Fruit fly (Drosophila melanogaster) whole organism, embryonic: ENCODE measurements around the gene Drsl1.

Source experiments
- Atf-2 ChIP-seq: fragments of 200-800 bp; sonication (Bioruptor generic); optimal IDR thresholded peaks from 2 replicates; lab custom pipeline; 2016; ENCODE audit warnings: missing biosample characterization, missing genetic modification characterization
- CG10147 ChIP-seq: fragments of 200-800 bp; sonication (Bioruptor generic); optimal IDR thresholded peaks from 2 replicates; lab custom pipeline; 2019; ENCODE audit warnings: missing biosample characterization, mild to moderate bottlenecking, missing genetic modification characterization, moderate library complexity
- CG1024 ChIP-seq: fragments of 200-800 bp; sonication (Bioruptor generic); IDR thresholded peaks from 2 replicates; pipeline ENCODE4 v1.3.6; 2022; ENCODE audit warnings: missing biosample characterization, missing genetic modification characterization
- CG10321 ChIP-seq: fragments of 200-800 bp; sonication (Bioruptor generic); IDR thresholded peaks from 2 replicates; pipeline ENCODE4 v1.3.6; 2022; ENCODE audit warnings: missing biosample characterization, missing genetic modification characterization
- CG10462 ChIP-seq: fragments of 200-800 bp; sonication (Bioruptor generic); optimal IDR thresholded peaks from 2 replicates; lab custom pipeline; 2016; ENCODE audit warnings: missing biosample characterization, missing genetic modification characterization
- CG12659 ChIP-seq: fragments of 200-800 bp; sonication (Bioruptor generic); optimal IDR thresholded peaks from 3 replicates; lab custom pipeline; 2017; ENCODE audit warnings: mild to moderate bottlenecking, missing biosample characterization, missing genetic modification reagents, missing genetic modification characterization
- CG14667 ChIP-seq: fragments of 200-800 bp; sonication (Bioruptor generic); IDR thresholded peaks from 2 replicates; pipeline ENCODE4 v1.3.6; 2022; ENCODE audit warnings: missing biosample characterization, missing genetic modification characterization
- CG15601 ChIP-seq: fragments of 200-800 bp; sonication (Bioruptor generic); optimal IDR thresholded peaks from 3 replicates; lab custom pipeline; 2019; ENCODE audit warnings: missing biosample characterization, mild to moderate bottlenecking, missing genetic modification characterization, moderate library complexity
- CG16813 ChIP-seq: fragments of 200-800 bp; sonication (Bioruptor generic); IDR thresholded peaks from 3 replicates; pipeline ENCODE4 v1.3.6; 2022; ENCODE audit warnings: missing biosample characterization, missing genetic modification characterization; ENCODE audit not compliant: partially characterized antibody
- CG2120 ChIP-seq: fragments of 200-800 bp; sonication (Bioruptor generic); optimal IDR thresholded peaks from 3 replicates; lab custom pipeline; 2016; ENCODE audit warnings: missing biosample characterization, missing genetic modification characterization
- CG30020 ChIP-seq: fragments of 200-800 bp; optimal IDR thresholded peaks from 2 replicates; lab custom pipeline; 2019; ENCODE audit warnings: missing biosample characterization, mild to moderate bottlenecking, missing genetic modification characterization, moderate library complexity
- CG32767 ChIP-seq: fragments of 200-800 bp; sonication (Bioruptor generic); IDR thresholded peaks from 2 replicates; pipeline ENCODE4 v1.3.6; 2022; ENCODE audit warnings: missing biosample characterization, missing genetic modification characterization
- CG3281 ChIP-seq: fragments of 200-800 bp; sonication (Bioruptor generic); optimal IDR thresholded peaks from 3 replicates; lab custom pipeline; 2017; ENCODE audit warnings: missing biosample characterization, mild to moderate bottlenecking, missing genetic modification characterization
- CG3838 ChIP-seq: fragments of 200-800 bp; sonication (Bioruptor generic); optimal IDR thresholded peaks from 3 replicates; lab custom pipeline; 2016; ENCODE audit warnings: missing biosample characterization, missing genetic modification characterization
- CG4617 ChIP-seq: fragments of 200-800 bp; sonication (Bioruptor generic); optimal IDR thresholded peaks from 3 replicates; lab custom pipeline; 2016; ENCODE audit warnings: missing biosample characterization, missing genetic modification characterization, borderline replicate concordance
- CG4854 ChIP-seq: fragments of 200-800 bp; sonication (Bioruptor generic); optimal IDR thresholded peaks from 2 replicates; lab custom pipeline; 2016; ENCODE audit warnings: missing biosample characterization, missing genetic modification characterization, inconsistent platforms
- CG6175 ChIP-seq: fragments of 200-800 bp; sonication (Bioruptor generic); IDR thresholded peaks from 3 replicates; pipeline ENCODE4 v1.3.6; 2022; ENCODE audit warnings: missing biosample characterization, missing genetic modification characterization
- CG7745 ChIP-seq: fragments of 200-800 bp; sonication (Bioruptor generic); optimal IDR thresholded peaks from 2 replicates; lab custom pipeline; 2018; ENCODE audit warnings: missing biosample characterization, mild to moderate bottlenecking, missing genetic modification characterization, moderate library complexity
- CG7786 ChIP-seq: fragments of 200-800 bp; sonication (Bioruptor generic); optimal IDR thresholded peaks from 2 replicates; lab custom pipeline; 2016; ENCODE audit warnings: missing biosample characterization, missing genetic modification characterization
- CG8290 ChIP-seq, 3 experiments: fragments of 200-800 bp; sonication (Bioruptor generic); optimal IDR thresholded peaks; 2 replicates each; lab custom pipeline; 2016 to 2019; ENCODE audit warnings: missing biosample characterization in 3 of 3, missing genetic modification characterization in 3 of 3, mild to moderate bottlenecking in 2 of 3, moderate library complexity in 1 of 3
- CG8765 ChIP-seq: fragments of 200-800 bp; sonication (Bioruptor generic); IDR thresholded peaks from 2 replicates; pipeline ENCODE4 v1.3.6; 2022; ENCODE audit warnings: missing biosample characterization, missing genetic modification characterization
- CG9932 ChIP-seq: fragments of 200-800 bp; sonication (Bioruptor generic); IDR thresholded peaks from 2 replicates; pipeline ENCODE4 v1.3.6; 2022; ENCODE audit warnings: missing biosample characterization, missing genetic modification characterization
- CHES-1-like ChIP-seq: fragments of 200-800 bp; sonication (Bioruptor generic); optimal IDR thresholded peaks from 2 replicates; lab custom pipeline; 2016; ENCODE audit warnings: missing biosample characterization, missing genetic modification characterization
- E2f1 ChIP-seq: fragments of 200-800 bp; sonication (Bioruptor generic); IDR thresholded peaks from 2 replicates; pipeline ENCODE4 v1.3.6; 2022; ENCODE audit warnings: missing biosample characterization, missing genetic modification characterization
- Hand ChIP-seq: fragments of 200-800 bp; sonication (Bioruptor generic); optimal IDR thresholded peaks from 2 replicates; lab custom pipeline; 2017; ENCODE audit warnings: mild to moderate bottlenecking, missing biosample characterization, missing genetic modification reagents, missing genetic modification characterization
- Hey ChIP-seq: fragments of 200-800 bp; sonication (Bioruptor generic); optimal IDR thresholded peaks from 3 replicates; lab custom pipeline; 2018; ENCODE audit warnings: missing biosample characterization, mild to moderate bottlenecking, missing genetic modification characterization
- Hmx ChIP-seq: fragments of 200-800 bp; sonication (Bioruptor generic); optimal IDR thresholded peaks from 2 replicates; lab custom pipeline; 2016; ENCODE audit warnings: missing biosample characterization, missing genetic modification characterization
- Hr51 ChIP-seq, 2 experiments: fragments of 200-800 bp; sonication (Bioruptor generic); optimal IDR thresholded peaks; 2 replicates in 1 of 2; 3 replicates in 1 of 2; lab custom pipeline; 2016 to 2018; ENCODE audit warnings: missing biosample characterization in 2 of 2, missing genetic modification characterization in 2 of 2, mild to moderate bottlenecking in 1 of 2, moderate library complexity in 1 of 2
- Spps ChIP-seq: fragments of 200-800 bp; sonication (Bioruptor generic); optimal IDR thresholded peaks from 2 replicates; lab custom pipeline; 2018; ENCODE audit warnings: missing biosample characterization, mild to moderate bottlenecking, missing genetic modification characterization
- Stat92E ChIP-seq, 3 experiments: fragments of >200 bp in 2 of 3; fragments of 200-800 bp in 1 of 3; sonication (Bioruptor generic) in 1 of 3; optimal IDR thresholded peaks; 2 replicates each; lab custom pipeline; 2017 to 2019; ENCODE audit warnings: missing biosample characterization in 3 of 3, missing genetic modification characterization in 3 of 3, mild to moderate bottlenecking in 1 of 3, moderate library complexity in 1 of 3
- Trl ChIP-seq, 3 experiments: fragments of >200 bp in 2 of 3; fragments of 200-800 bp in 1 of 3; sonication (Bioruptor generic) in 1 of 3; optimal IDR thresholded peaks; 2 replicates in 1 of 3; 3 replicates in 2 of 3; lab custom pipeline; 2016 to 2017; ENCODE audit warnings: missing biosample characterization in 1 of 3, missing genetic modification characterization in 1 of 3
- ara ChIP-seq: fragments of 200-800 bp; sonication (Bioruptor generic); IDR thresholded peaks from 2 replicates; pipeline ENCODE4 v1.3.6; 2022; ENCODE audit warnings: missing biosample characterization, missing genetic modification characterization
- cg ChIP-seq: fragments of 200-800 bp; sonication (Bioruptor generic); optimal IDR thresholded peaks from 3 replicates; lab custom pipeline; 2019; ENCODE audit warnings: missing biosample characterization, mild to moderate bottlenecking, missing genetic modification characterization, moderate library complexity
- en ChIP-seq: fragments of 200-800 bp; sonication (Bioruptor generic); optimal IDR thresholded peaks from 2 replicates; lab custom pipeline; 2016; ENCODE audit warnings: missing biosample characterization, missing genetic modification characterization
- fd64A ChIP-seq: fragments of 200-800 bp; sonication (Bioruptor generic); optimal IDR thresholded peaks from 3 replicates; lab custom pipeline; 2018; ENCODE audit warnings: missing biosample characterization, mild to moderate bottlenecking, missing genetic modification characterization
- fd96Cb ChIP-seq: fragments of 200-800 bp; sonication (Bioruptor generic); optimal IDR thresholded peaks from 2 replicates; lab custom pipeline; 2018; ENCODE audit warnings: missing biosample characterization, mild to moderate bottlenecking, missing genetic modification characterization, moderate library complexity
- jing ChIP-seq: fragments of 200-800 bp; sonication (Bioruptor generic); optimal IDR thresholded peaks from 2 replicates; lab custom pipeline; 2018; ENCODE audit warnings: missing biosample characterization, mild to moderate bottlenecking, missing genetic modification characterization
- luna ChIP-seq: fragments of 200-800 bp; sonication (Bioruptor generic); optimal IDR thresholded peaks from 2 replicates; lab custom pipeline; 2016; ENCODE audit warnings: missing biosample characterization, missing genetic modification characterization
- mam ChIP-seq: fragments of 200-800 bp; sonication (Bioruptor generic); optimal IDR thresholded peaks from 3 replicates; lab custom pipeline; 2016; ENCODE audit warnings: missing biosample characterization, missing genetic modification characterization
- psq ChIP-seq: fragments of 200-800 bp; sonication (Bioruptor generic); optimal IDR thresholded peaks from 2 replicates; lab custom pipeline; 2017; ENCODE audit warnings: missing biosample characterization, missing genetic modification characterization
- pum ChIP-seq: fragments of 200-800 bp; sonication (Bioruptor generic); optimal IDR thresholded peaks from 2 replicates; lab custom pipeline; 2016; ENCODE audit warnings: missing biosample characterization, missing genetic modification characterization
- row ChIP-seq: fragments of 200-800 bp; sonication (Bioruptor generic); IDR thresholded peaks from 3 replicates; pipeline ENCODE4 v1.3.6; 2022; ENCODE audit warnings: missing biosample characterization, missing genetic modification characterization
- shn ChIP-seq: fragments of 200-800 bp; sonication (Bioruptor generic); optimal IDR thresholded peaks from 3 replicates; lab custom pipeline; 2016; ENCODE audit warnings: missing biosample characterization, missing genetic modification characterization
- sim ChIP-seq: fragments of 200-800 bp; sonication (Bioruptor generic); IDR thresholded peaks from 2 replicates; pipeline ENCODE4 v1.3.6; 2022; ENCODE audit warnings: missing biosample characterization, missing genetic modification characterization
- slp2 ChIP-seq: fragments of 200-800 bp; sonication (Bioruptor generic); optimal IDR thresholded peaks from 2 replicates; lab custom pipeline; 2016; ENCODE audit warnings: missing biosample characterization, missing genetic modification characterization
- sna ChIP-seq: fragments of 200-800 bp; sonication (Bioruptor generic); IDR thresholded peaks from 2 replicates; pipeline ENCODE4 v1.3.6; 2022; ENCODE audit warnings: missing biosample characterization, missing genetic modification characterization; ENCODE audit not compliant: partially characterized antibody
- sqz ChIP-seq: fragments of 200-800 bp; sonication (Bioruptor generic); optimal IDR thresholded peaks from 3 replicates; lab custom pipeline; 2018; ENCODE audit warnings: missing biosample characterization, mild to moderate bottlenecking, missing genetic modification characterization
- ssp ChIP-seq: fragments of 200-800 bp; sonication (Bioruptor generic); IDR thresholded peaks from 2 replicates; pipeline ENCODE4 v1.3.6; 2022; ENCODE audit warnings: missing biosample characterization, missing genetic modification characterization
- tx ChIP-seq: fragments of 200-800 bp; sonication (Bioruptor generic); optimal IDR thresholded peaks from 2 replicates; lab custom pipeline; 2016; ENCODE audit warnings: missing biosample characterization, missing genetic modification characterization
- yki ChIP-seq: fragments of >200 bp; optimal IDR thresholded peaks from 3 replicates; lab custom pipeline; 2018

Drsl1 gene

dm6 chr3L:3319223-3319643 is 16.4 kb downstream of the Drsl1 start, which contains the start of the genes PIG-C, CG12016 and Dpm2 (continued):
- TF ChIP-seq CG10462 (GFP tag; lab: Kevin White, UChicago): peak; percentile 49
- TF ChIP-seq Spps (tag; lab: Kevin White, UChicago): no peak
- peak; percentile 78 for TF ChIP-seq mam (GFP tag; lab: Kevin White, UChicago)
- TF ChIP-seq CG6175 (GFP tag; lab: Robert Waterston, UW): no peak
- peak; percentile 58 for TF ChIP-seq CG10147 (GFP tag; lab: Kevin White, UChicago)
- peak; percentile 99 for TF ChIP-seq CG16813 (GFP tag; lab: Robert Waterston, UW)
- peak; percentile 35 for TF ChIP-seq en (GFP tag; lab: Kevin White, UChicago)
- TF ChIP-seq ara (GFP tag; lab: Robert Waterston, UW): no peak
- TF ChIP-seq Hr51 (GFP tag; optimal IDR thresholded peaks at IDR 0.05; lab: Kevin White, UChicago): peak in 1 of 2 experiments; percentile 55
- peak; percentile 97 for TF ChIP-seq sna (GFP tag; lab: Robert Waterston, UW)
- TF ChIP-seq fd96Cb (tag; lab: Kevin White, UChicago): peak; percentile 45
- TF ChIP-seq shn (GFP tag; lab: Kevin White, UChicago): peak; percentile 81
- TF ChIP-seq luna: peak; percentile 58
- TF ChIP-seq sim (GFP tag; lab: Robert Waterston, UW): no peak
- TF ChIP-seq CG32767 (GFP tag; lab: Robert Waterston, UW): no peak
- peak; percentile 67; the same call in 1 of the 2 replicates for TF ChIP-seq ssp (GFP tag; lab: Robert Waterston, UW)
- TF ChIP-seq jing (GFP tag; lab: Kevin White, UChicago): no peak
- peak; percentile 19 for TF ChIP-seq Hmx (GFP tag; lab: Kevin White, UChicago)
- peak; percentile 70 for TF ChIP-seq tx (GFP tag; lab: Kevin White, UChicago)
- TF ChIP-seq CG2120 (GFP tag; lab: Kevin White, UChicago): peak; percentile 89
- peak; percentile 34 for TF ChIP-seq Atf-2 (GFP tag; lab: Kevin White, UChicago)
- TF ChIP-seq CG30020: peak; percentile 62
- TF ChIP-seq CG15601 (tag; lab: Kevin White, UChicago): peak; percentile 69
- no peak for TF ChIP-seq fd64A (GFP tag; lab: Kevin White, UChicago)
- no peak for TF ChIP-seq yki (lab: Kevin White, UChicago)
- no peak for TF ChIP-seq Trl (optimal IDR thresholded peaks at IDR 0.05; lab: Kevin White, UChicago)
- peak; percentile 78 for TF ChIP-seq Trl (GFP tag; optimal IDR thresholded peaks at IDR 0.05; lab: Kevin White, UChicago)
- peak; percentile 85 for TF ChIP-seq CG4617 (GFP tag; lab: Kevin White, UChicago)
- no peak for TF ChIP-seq Hey (tag; lab: Kevin White, UChicago)
- peak; percentile 94 for TF ChIP-seq row (GFP tag; lab: Robert Waterston, UW)
- 0 out of 2 replicates have a peak, but pooled peaks have one; percentile 33 for TF ChIP-seq CG1024 (GFP tag; lab: Robert Waterston, UW)
- no peak for TF ChIP-seq Hand (GFP tag; lab: Kevin White, UChicago)
- TF ChIP-seq pum (GFP tag; lab: Kevin White, UChicago): peak; percentile 69
- peak; percentile 66 for TF ChIP-seq slp2 (GFP tag; lab: Kevin White, UChicago)
- TF ChIP-seq CG7745: no peak
- peak; percentile 60 for TF ChIP-seq CG14667 (GFP tag; lab: Robert Waterston, UW)
- TF ChIP-seq Stat92E (GFP tag; optimal IDR thresholded peaks at IDR 0.05; lab: Kevin White, UChicago): no peak
- peak; percentile 71 for TF ChIP-seq CG7786 (GFP tag; lab: Kevin White, UChicago)
- peak; percentile 86 for TF ChIP-seq CG12659 (GFP tag; lab: Kevin White, UChicago)
- 0 out of 2 replicates have a peak, but pooled peaks have one; percentile 45 for TF ChIP-seq E2f1
- TF ChIP-seq CG3281: peak; percentile 27
- peak; percentile 5 for TF ChIP-seq psq
- TF ChIP-seq cg (GFP tag; lab: Kevin White, UChicago): no peak
- peak; percentile 93 for TF ChIP-seq CHES-1-like (GFP tag; lab: Kevin White, UChicago)
- TF ChIP-seq CG8765 (GFP tag; lab: Robert Waterston, UW): peak; percentile 22; the same call in 1 of the 2 replicates
- peak; percentile 92 for TF ChIP-seq CG9932 (GFP tag; lab: Robert Waterston, UW)
- peak; percentile 27 for TF ChIP-seq CG3838 (GFP tag; lab: Kevin White, UChicago)
- TF ChIP-seq sqz (GFP tag; lab: Kevin White, UChicago): no peak
- peak; percentile 52 for TF ChIP-seq CG4854 (GFP tag; lab: Kevin White, UChicago)
- TF ChIP-seq CG8290 (GFP tag; optimal IDR thresholded peaks at IDR 0.05; lab: Kevin White, UChicago): peak; percentile 68
- TF ChIP-seq CG8290 (tag; optimal IDR thresholded peaks at IDR 0.05; lab: Kevin White, UChicago): no peak
- TF ChIP-seq CG10321: no peak
